Worm (Caenorhabditis elegans): ENCODE data around the gene clec-204.

clec-204 gene

ce11 chrV:1805724-1806316 lies 48.9 kb downstream of the clec-204 start:
- TF ChIP-seq che-1 (tag; optimal IDR thresholded peaks at IDR 0.05) (no peak), unc-55 (GFP tag; optimal IDR thresholded peaks at IDR 0.05) (no peak), T23F11.4 (GFP tag; optimal IDR thresholded peaks at IDR 0.05) (no peak), ceh-9 (tag; optimal IDR thresholded peaks at IDR 0.05) (no peak), pros-1 (tag; optimal IDR thresholded peaks at IDR 0.05) (no peak), tbx-2 (tag; optimal IDR thresholded peaks at IDR 0.05) (no peak), eyg-1 (tag; optimal IDR thresholded peaks at IDR 0.05) (no peak), nhr-11 (tag; optimal IDR thresholded peaks at IDR 0.05) (no peak), sox-4 (tag; optimal IDR thresholded peaks at IDR 0.05) (no peak), fax-1 (tag; optimal IDR thresholded peaks at IDR 0.05) (no peak), dve-1 (tag; optimal IDR thresholded peaks at IDR 0.05) (no peak), npax-4 (tag; optimal IDR thresholded peaks at IDR 0.05) (no peak), hlh-15 (tag; optimal IDR thresholded peaks at IDR 0.05) (no peak), ama-1 (optimal IDR thresholded peaks at IDR 0.05) (no peak), ceh-14 (tag; optimal IDR thresholded peaks at IDR 0.05) (no peak)

ce11 chrV:1807160-1807559 lies 50.2 kb downstream of the clec-204 start, which contains the start of gene srt-42:
TSS of gene srt-42 (plus strand) at chrV:1807460.
- TF ChIP-seq odd-2 (tag; optimal IDR thresholded peaks at IDR 0.05), result no peak

Measured in whole organism, late embryonic.